Worm (Caenorhabditis elegans) whole organism, young adult: Measurements from ENCODE around the gene set-14.

Experiments used
- B0019.2 ChIP-seq: fragments of 200-800 bp; sonication (Bioruptor generic); conservative IDR thresholded peaks from 2 replicates; pipeline ENCODE4 v1.3.6; 2022; ENCODE audit warnings: missing genetic modification reagents, missing genetic modification characterization, missing compliant biosample characterization
- B0261.1 ChIP-seq: sonication (generic microtip); optimal IDR thresholded peaks from 2 replicates; lab custom pipeline; 2016; ENCODE audit warnings: mild to moderate bottlenecking, missing genetic modification characterization, moderate library complexity, missing compliant biosample characterization
- C06A6.2 ChIP-seq: fragments of 200-800 bp; sonication (Bioruptor generic); conservative IDR thresholded peaks from 2 replicates; pipeline ENCODE4 v1.3.6; 2022; ENCODE audit warnings: missing genetic modification characterization, missing compliant biosample characterization
- F10E7.11 ChIP-seq: sonication (generic microtip); optimal IDR thresholded peaks from 2 replicates; lab custom pipeline; 2017; ENCODE audit warnings: mild to moderate bottlenecking, missing genetic modification characterization, moderate library complexity, missing compliant biosample characterization
- F23B12.7 ChIP-seq: sonication (generic microtip); optimal IDR thresholded peaks from 2 replicates; lab custom pipeline; 2017; ENCODE audit warnings: missing genetic modification characterization, mild to moderate bottlenecking, missing compliant biosample characterization, antibody characterized with exemption, moderate library complexity; ENCODE audit not compliant: insufficient read depth
- F33H1.4 ChIP-seq: fragments of 200-800 bp; sonication (Bioruptor generic); IDR thresholded peaks from 2 replicates; pipeline ENCODE4 v1.3.6; 2022; ENCODE audit warnings: missing genetic modification reagents, missing genetic modification characterization, missing compliant biosample characterization
- F37B4.10 ChIP-seq: fragments of 200-800 bp; sonication (Bioruptor generic); IDR thresholded peaks from 2 replicates; pipeline ENCODE4 v1.3.6; 2022; ENCODE audit warnings: missing genetic modification characterization, missing compliant biosample characterization
- F57A8.1 ChIP-seq: fragments of 200-800 bp; sonication (Bioruptor generic); optimal IDR thresholded peaks from 2 replicates; lab custom pipeline; 2018; ENCODE audit warnings: mild to moderate bottlenecking, missing genetic modification characterization, moderate library complexity, missing compliant biosample characterization
- K11D2.4 ChIP-seq: fragments of 200-800 bp; sonication (Bioruptor generic); IDR thresholded peaks from 2 replicates; pipeline ENCODE4 v1.3.6; 2022; ENCODE audit warnings: missing genetic modification reagents, missing genetic modification characterization, missing compliant biosample characterization
- Y53G8AR.9 ChIP-seq: fragments of 200-800 bp; sonication (Bioruptor generic); conservative IDR thresholded peaks from 2 replicates; pipeline ENCODE4 v1.3.6; 2022; ENCODE audit warnings: missing genetic modification reagents, missing genetic modification characterization, missing compliant biosample characterization
- ZK185.1 ChIP-seq: sonication (generic microtip); optimal IDR thresholded peaks from 2 replicates; lab custom pipeline; 2016; ENCODE audit warnings: mild to moderate bottlenecking, missing genetic modification characterization, missing compliant biosample characterization; ENCODE audit not compliant: poor library complexity, severe bottlenecking
- akir-1 ChIP-seq: fragments of 200-800 bp; sonication (Bioruptor generic); optimal IDR thresholded peaks from 2 replicates; lab custom pipeline; 2018; ENCODE audit warnings: mild to moderate bottlenecking, missing genetic modification characterization, moderate library complexity, missing compliant biosample characterization
- aptf-3 ChIP-seq: fragments of 200-800 bp; sonication (Bioruptor generic); IDR thresholded peaks from 2 replicates; pipeline ENCODE4 v1.3.6; 2022; ENCODE audit warnings: missing genetic modification characterization, missing compliant biosample characterization
- attf-3 ChIP-seq: fragments of 200-800 bp; sonication (Bioruptor generic); conservative IDR thresholded peaks from 2 replicates; pipeline ENCODE4 v1.3.6; 2022; ENCODE audit warnings: missing genetic modification reagents, missing genetic modification characterization, missing compliant biosample characterization
- attf-5 ChIP-seq: fragments of 200-800 bp; sonication (Bioruptor generic); optimal IDR thresholded peaks from 2 replicates; lab custom pipeline; 2018; ENCODE audit warnings: mild to moderate bottlenecking, missing genetic modification characterization, missing compliant biosample characterization
- bed-1 ChIP-seq: fragments of 200-800 bp; sonication (Bioruptor generic); IDR thresholded peaks from 2 replicates; pipeline ENCODE4 v1.3.6; 2022; ENCODE audit warnings: missing genetic modification reagents, missing genetic modification characterization, missing compliant biosample characterization
- ceh-91 ChIP-seq: fragments of 200-800 bp; sonication (Bioruptor generic); IDR thresholded peaks from 2 replicates; pipeline ENCODE4 v1.3.6; 2022; ENCODE audit warnings: missing genetic modification reagents, missing genetic modification characterization, missing compliant biosample characterization
- chd-7 ChIP-seq: sonication (generic microtip); optimal IDR thresholded peaks from 2 replicates; lab custom pipeline; 2016; ENCODE audit warnings: mild to moderate bottlenecking, missing genetic modification characterization, moderate library complexity, missing compliant biosample characterization
- die-1 ChIP-seq: sonication (generic microtip); optimal IDR thresholded peaks from 2 replicates; lab custom pipeline; 2016; ENCODE audit warnings: missing genotype, mild to moderate bottlenecking, missing genetic modification characterization, missing compliant biosample characterization
- dox-1 ChIP-seq: fragments of 200-800 bp; sonication (Bioruptor generic); IDR thresholded peaks from 2 replicates; pipeline ENCODE4 v1.3.6; 2022; ENCODE audit warnings: missing genetic modification reagents, missing genetic modification characterization, missing compliant biosample characterization
- dpff-1 ChIP-seq: sonication (generic microtip); optimal IDR thresholded peaks from 2 replicates; lab custom pipeline; 2017; ENCODE audit warnings: mild to moderate bottlenecking, missing genetic modification characterization, missing compliant biosample characterization
- dpl-1 ChIP-seq: fragments of 150-350 bp; optimal IDR thresholded peaks from 2 replicates; lab custom pipeline; 2014; ENCODE audit warnings: missing biosample characterization, missing genetic modification reagents, missing genetic modification characterization
- egl-18 ChIP-seq: fragments of 200-800 bp; sonication (Bioruptor generic); IDR thresholded peaks from 2 replicates; pipeline ENCODE4 v1.3.6; 2022; ENCODE audit warnings: missing genetic modification reagents, missing genetic modification characterization, missing compliant biosample characterization
- ekl-4 ChIP-seq: fragments of 200-800 bp; sonication (Bioruptor generic); IDR thresholded peaks from 2 replicates; pipeline ENCODE4 v1.3.6; 2022; ENCODE audit warnings: missing genetic modification reagents, missing genetic modification characterization, missing compliant biosample characterization
- fkh-3 ChIP-seq: sonication (generic microtip); optimal IDR thresholded peaks from 2 replicates; lab custom pipeline; 2016; ENCODE audit warnings: mild to moderate bottlenecking, missing genetic modification characterization, missing compliant biosample characterization
- hrde-1 ChIP-seq: sonication (generic microtip); optimal IDR thresholded peaks from 2 replicates; lab custom pipeline; 2016; ENCODE audit warnings: missing genetic modification characterization, mild to moderate bottlenecking, missing compliant biosample characterization, moderate library complexity, missing genotype, missing genetic modification reagents, borderline replicate concordance
- let-526 ChIP-seq: fragments of 200-800 bp; sonication (Bioruptor generic); IDR thresholded peaks from 2 replicates; pipeline ENCODE4 v1.3.6; 2022; ENCODE audit warnings: missing genetic modification reagents, missing genetic modification characterization, missing compliant biosample characterization
- let-607 ChIP-seq, 2 experiments: fragments of 200-800 bp in 1 of 2; sonication (Bioruptor generic) in 1 of 2; sonication (generic microtip) in 1 of 2; optimal IDR thresholded peaks; 2 replicates each; lab custom pipeline; 2016 to 2018; ENCODE audit warnings: mild to moderate bottlenecking in 2 of 2, missing compliant biosample characterization in 2 of 2, missing genetic modification characterization in 2 of 2, moderate library complexity in 2 of 2, missing genotype in 1 of 2
- lin-40 ChIP-seq: sonication (generic microtip); optimal IDR thresholded peaks from 2 replicates; lab custom pipeline; 2016; ENCODE audit warnings: missing genetic modification characterization, mild to moderate bottlenecking, missing compliant biosample characterization, missing genotype, missing genetic modification reagents
- madf-8 ChIP-seq: fragments of 200-800 bp; sonication (Bioruptor generic); conservative IDR thresholded peaks from 2 replicates; pipeline ENCODE4 v1.3.6; 2022; ENCODE audit warnings: missing genetic modification reagents, missing genetic modification characterization, missing compliant biosample characterization
- mxl-1 ChIP-seq: sonication (generic microtip); optimal IDR thresholded peaks from 2 replicates; lab custom pipeline; 2016; ENCODE audit warnings: missing genetic modification characterization, missing compliant biosample characterization
- nfya-2 ChIP-seq: fragments of 200-800 bp; sonication (Bioruptor generic); IDR thresholded peaks from 2 replicates; pipeline ENCODE4 v1.3.6; 2022; ENCODE audit warnings: missing genetic modification reagents, missing genetic modification characterization, missing compliant biosample characterization
- nfyb-1 ChIP-seq: fragments of 200-800 bp; sonication (Bioruptor generic); IDR thresholded peaks from 2 replicates; pipeline ENCODE4 v1.3.6; 2022; ENCODE audit warnings: missing genetic modification reagents, missing genetic modification characterization, missing compliant biosample characterization
- pbrm-1 ChIP-seq: fragments of 200-800 bp; sonication (Bioruptor generic); IDR thresholded peaks from 2 replicates; pipeline ENCODE4 v1.3.6; 2022; ENCODE audit warnings: missing genetic modification reagents, missing genetic modification characterization, missing compliant biosample characterization
- rcor-1 ChIP-seq: fragments of 200-800 bp; sonication (Bioruptor generic); IDR thresholded peaks from 2 replicates; pipeline ENCODE4 v1.3.6; 2022; ENCODE audit warnings: missing genetic modification reagents, missing genetic modification characterization, missing compliant biosample characterization
- repo-1 ChIP-seq: sonication (generic microtip); optimal IDR thresholded peaks from 2 replicates; lab custom pipeline; 2017; ENCODE audit warnings: mild to moderate bottlenecking, missing genetic modification characterization, missing compliant biosample characterization
- sea-2 ChIP-seq: fragments of 200-800 bp; sonication (Bioruptor generic); IDR thresholded peaks from 2 replicates; pipeline ENCODE4 v1.3.6; 2022; ENCODE audit warnings: missing genetic modification characterization, missing compliant biosample characterization
- snpc-1.1 ChIP-seq: sonication (generic microtip); optimal IDR thresholded peaks from 2 replicates; lab custom pipeline; 2017; ENCODE audit warnings: missing genetic modification characterization, mild to moderate bottlenecking, missing compliant biosample characterization, antibody characterized with exemption, moderate library complexity, missing genotype, missing genetic modification reagents; ENCODE audit not compliant: insufficient read depth
- snpc-1.3 ChIP-seq: sonication (generic microtip); optimal IDR thresholded peaks from 2 replicates; lab custom pipeline; 2017; ENCODE audit warnings: missing genetic modification characterization, mild to moderate bottlenecking, missing compliant biosample characterization, antibody characterized with exemption, moderate library complexity, missing genotype, missing genetic modification reagents; ENCODE audit not compliant: insufficient read depth
- tbp1 ChIP-seq: fragments of 200-800 bp; sonication (Bioruptor generic); optimal IDR thresholded peaks from 2 replicates; lab custom pipeline; 2018; ENCODE audit warnings: mild to moderate bottlenecking, missing genetic modification characterization, missing compliant biosample characterization
- xnd-1 ChIP-seq: sonication (generic microtip); optimal IDR thresholded peaks from 2 replicates; lab custom pipeline; 2016; ENCODE audit warnings: missing genotype, missing genetic modification reagents, missing genetic modification characterization, missing compliant biosample characterization

The set-14 gene

DNA sequence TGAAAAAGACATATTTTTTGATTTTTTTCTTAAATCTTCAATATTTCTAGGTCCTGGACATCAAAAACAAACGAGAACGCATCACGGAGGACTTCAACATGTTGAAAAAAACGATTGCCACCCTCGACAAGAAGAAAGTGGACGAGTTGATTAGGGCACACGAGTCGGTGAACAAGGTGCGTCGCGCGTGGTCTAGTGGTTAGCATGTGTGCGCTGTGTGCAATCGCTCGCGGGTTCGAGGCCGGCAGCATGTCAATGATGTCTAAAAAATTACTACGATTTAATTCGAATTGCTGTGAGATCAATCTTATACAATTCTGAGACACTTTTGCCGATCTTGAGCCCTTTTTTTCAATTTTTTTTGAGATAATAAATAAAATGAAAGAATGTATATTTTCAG is 44.0 kb upstream of the set-14 start (continued):
- TF ChIP-seq chd-7 (tag; lab: Kevin White, UChicago) (peak; percentile 84), ceh-91 (GFP tag; lab: Robert Waterston, UW) (no peak), F23B12.7 (tag; lab: Kevin White, UChicago) (peak; percentile 82), aptf-3 (peak; percentile 61; the same call in 1 of the 2 replicates), dox-1 (GFP tag; lab: Robert Waterston, UW) (peak; percentile 88), xnd-1 (tag; lab: Kevin White, UChicago) (no peak), dpl-1 (no peak), ekl-4 (GFP tag; lab: Robert Waterston, UW) (peak; percentile 83), lin-40 (peak; percentile 78), bed-1 (GFP tag; lab: Robert Waterston, UW) (no peak), Y53G8AR.9 (GFP tag; lab: Robert Waterston, UW) (peak; percentile 88), attf-3 (GFP tag; lab: Robert Waterston, UW) (peak; percentile 59; the same call in 1 of the 2 replicates), rcor-1 (GFP tag; lab: Robert Waterston, UW) (peak; percentile 65; the same call in 1 of the 2 replicates), F37B4.10 (GFP tag; lab: Robert Waterston, UW) (no peak), akir-1 (GFP tag; lab: Kevin White, UChicago) (peak; percentile 65), madf-8 (GFP tag; lab: Robert Waterston, UW) (peak; percentile 45), attf-5 (peak; percentile 82), K11D2.4 (GFP tag; lab: Robert Waterston, UW) (peak; percentile 64; the same call in 1 of the 2 replicates), snpc-1.1 (peak; percentile 52), pbrm-1 (GFP tag; lab: Robert Waterston, UW) (peak; percentile 49; the same call in 1 of the 2 replicates), dpff-1 (tag; lab: Kevin White, UChicago) (no peak), B0261.1 (peak; percentile 94), die-1 (tag; lab: Kevin White, UChicago) (peak; percentile 94), tbp1 (GFP tag; lab: Kevin White, UChicago) (peak; percentile 99), B0019.2 (GFP tag; lab: Robert Waterston, UW) (0 out of 2 replicates have a peak, but pooled peaks have one; percentile 19), F10E7.11 (tag; lab: Kevin White, UChicago) (no peak), nfyb-1 (GFP tag; lab: Robert Waterston, UW) (peak; percentile 91), F33H1.4 (GFP tag; lab: Robert Waterston, UW) (peak; percentile 63), C06A6.2 (GFP tag; lab: Robert Waterston, UW) (0 out of 2 replicates have a peak, but pooled peaks have one; percentile 36), let-526 (GFP tag; lab: Robert Waterston, UW) (peak; percentile 85), repo-1 (tag; lab: Kevin White, UChicago) (peak; percentile 87), fkh-3 (tag; lab: Kevin White, UChicago) (peak; percentile 75), ZK185.1 (tag; lab: Kevin White, UChicago) (peak; percentile 91), egl-18 (GFP tag; lab: Robert Waterston, UW) (0 out of 2 replicates have a peak, but pooled peaks have one; percentile 66), let-607 (tag; optimal IDR thresholded peaks at IDR 0.05; lab: Kevin White, UChicago) (peak; percentile 13 to 61), mxl-1 (tag; lab: Kevin White, UChicago) (peak; percentile 82), snpc-1.3 (tag; lab: Kevin White, UChicago) (peak; percentile 86), nfya-2 (no peak), sea-2 (GFP tag; lab: Robert Waterston, UW) (no peak), hrde-1 (tag; lab: Kevin White, UChicago) (peak; percentile 81), F57A8.1 (GFP tag; lab: Kevin White, UChicago) (peak; percentile 69)
- TF ChIP-seq, all 124 proteins: peak for 97
